Worm (Caenorhabditis elegans): ENCODE data around the gene ZK262.20.

ce11 chrV:18397814-18398213 lies 37.0 kb downstream of the ZK262.20 start, which contains the start of gene Y51A2B.16:
- TF ChIP-seq ceh-28 (tag; optimal IDR thresholded peaks at IDR 0.05): no peak
- TF ChIP-seq tbx-2 (tag; optimal IDR thresholded peaks at IDR 0.05): no peak
- TF ChIP-seq skn-1 (tag; optimal IDR thresholded peaks at IDR 0.05): no peak
- no peak for TF ChIP-seq lin-39 (tag; optimal IDR thresholded peaks at IDR 0.05)
- TF ChIP-seq nhr-25 (tag; optimal IDR thresholded peaks at IDR 0.05): no peak
- TF ChIP-seq snpc-4 (tag; optimal IDR thresholded peaks at IDR 0.05): no peak
